Worm (Caenorhabditis elegans) whole organism, early embryonic: ENCODE measurements around the gene appg-1.

Experiments used
- B0310.2 ChIP-seq: sonication (generic microtip); optimal IDR thresholded peaks from 2 replicates; lab custom pipeline; 2016; ENCODE audit warnings: mild to moderate bottlenecking, missing genetic modification characterization, missing compliant biosample characterization
- aly-1 ChIP-seq: sonication (generic microtip); optimal IDR thresholded peaks from 2 replicates; lab custom pipeline; 2016; ENCODE audit warnings: missing genetic modification characterization, missing compliant biosample characterization
- ama-1 ChIP-seq: fragments of 150-350 bp; optimal IDR thresholded peaks from 2 replicates; lab custom pipeline; 2014
- ceh-36 ChIP-seq: sonication (generic microtip); optimal IDR thresholded peaks from 2 replicates; lab custom pipeline; 2016; ENCODE audit warnings: missing genetic modification characterization, inconsistent platforms, missing compliant biosample characterization
- flt-1 ChIP-seq: fragments of 200-800 bp; sonication (Bioruptor generic); IDR thresholded peaks from 2 replicates; pipeline ENCODE4 v1.3.6; 2022; ENCODE audit warnings: missing genetic modification characterization, missing compliant biosample characterization
- hmbx-1 ChIP-seq: sonication (generic microtip); optimal IDR thresholded peaks from 2 replicates; lab custom pipeline; 2016; ENCODE audit warnings: mild to moderate bottlenecking, missing genetic modification characterization, missing compliant biosample characterization
- hnd-1 ChIP-seq: sonication (generic microtip); optimal IDR thresholded peaks from 2 replicates; lab custom pipeline; 2016; ENCODE audit warnings: missing genetic modification characterization, missing compliant biosample characterization
- sea-1 ChIP-seq: fragments of 200-800 bp; sonication (Bioruptor generic); conservative IDR thresholded peaks from 2 replicates; pipeline ENCODE4 v1.3.6; 2022; ENCODE audit warnings: missing genetic modification characterization, missing compliant biosample characterization
- tbx-11 ChIP-seq: fragments of 200-800 bp; sonication (Bioruptor generic); IDR thresholded peaks from 2 replicates; pipeline ENCODE4 v1.3.6; 2022; ENCODE audit warnings: missing genetic modification characterization, missing compliant biosample characterization
- tra-4 ChIP-seq: sonication (generic microtip); optimal IDR thresholded peaks from 2 replicates; lab custom pipeline; 2017; ENCODE audit warnings: missing genetic modification characterization, missing compliant biosample characterization

DNA sequence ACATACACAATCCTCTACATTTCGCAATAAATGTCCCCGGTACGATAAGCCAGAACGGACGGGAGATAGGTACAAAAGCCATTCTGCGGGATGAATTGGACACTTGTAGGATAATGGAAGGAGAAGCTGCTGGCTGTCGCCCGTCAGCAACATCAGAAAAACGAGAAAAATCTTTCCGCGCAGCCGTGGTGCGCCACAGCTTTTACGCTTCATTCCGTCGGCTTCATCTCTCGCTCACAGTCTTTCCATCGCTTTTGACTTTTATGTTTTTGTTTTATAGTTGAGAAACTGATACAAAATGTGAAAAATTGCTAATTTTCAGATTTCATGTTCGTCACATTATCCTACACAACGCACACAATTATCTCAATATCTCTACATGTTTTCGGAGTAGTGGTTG, 20.2 kb downstream of the appg-1 start, which contains the start of gene C07E3.10:
- no peak for TF ChIP-seq tbx-11
- no peak for TF ChIP-seq hmbx-1 (tag; lab: Kevin White, UChicago)
- no peak for TF ChIP-seq ama-1 (lab: Kevin White, UChicago)
- no peak for TF ChIP-seq flt-1 (GFP tag; lab: Robert Waterston, UW)
- TF ChIP-seq B0310.2 (tag; lab: Kevin White, UChicago) = no peak
- TF ChIP-seq ceh-36 (tag; lab: Kevin White, UChicago) = no peak
- TF ChIP-seq aly-1 (tag; lab: Kevin White, UChicago) = no peak
- TF ChIP-seq sea-1 = no peak
- TF ChIP-seq hnd-1 = no peak
- no peak for TF ChIP-seq tra-4 (tag; lab: Kevin White, UChicago)
